Fruit fly (Drosophila melanogaster) whole organism, embryonic: ENCODE measurements around the gene CG10510.

ENCODE experiments used
- Abd-B ChIP-seq: fragments of 200-800 bp; sonication (Bioruptor generic); optimal IDR thresholded peaks from 2 replicates; lab custom pipeline; 2018; ENCODE audit warnings: missing biosample characterization, mild to moderate bottlenecking, missing genetic modification characterization, moderate library complexity
- Bgb ChIP-seq: fragments of 200-800 bp; sonication (Bioruptor generic); IDR thresholded peaks from 2 replicates; pipeline ENCODE4 v1.3.6; 2022; ENCODE audit warnings: missing biosample characterization, missing genetic modification characterization; ENCODE audit not compliant: partially characterized antibody
- BtbVII ChIP-seq: fragments of 200-800 bp; sonication (Bioruptor generic); optimal IDR thresholded peaks from 3 replicates; lab custom pipeline; 2017; ENCODE audit warnings: missing biosample characterization, mild to moderate bottlenecking, missing genetic modification characterization
- CG10462 ChIP-seq: fragments of 200-800 bp; sonication (Bioruptor generic); optimal IDR thresholded peaks from 2 replicates; lab custom pipeline; 2016; ENCODE audit warnings: missing biosample characterization, missing genetic modification characterization
- CG12659 ChIP-seq: fragments of 200-800 bp; sonication (Bioruptor generic); optimal IDR thresholded peaks from 3 replicates; lab custom pipeline; 2017; ENCODE audit warnings: mild to moderate bottlenecking, missing biosample characterization, missing genetic modification reagents, missing genetic modification characterization
- CG1647 ChIP-seq: fragments of 200-800 bp; sonication (Bioruptor generic); optimal IDR thresholded peaks from 3 replicates; lab custom pipeline; 2016; ENCODE audit warnings: missing biosample characterization, missing genetic modification characterization
- CG16779 ChIP-seq: fragments of 200-800 bp; sonication (Bioruptor generic); IDR thresholded peaks from 2 replicates; pipeline ENCODE4 v1.3.6; 2022; ENCODE audit warnings: missing biosample characterization, missing genetic modification characterization
- CG17186 ChIP-seq: fragments of 200-800 bp; sonication (Bioruptor generic); optimal IDR thresholded peaks from 3 replicates; lab custom pipeline; 2017; ENCODE audit warnings: missing biosample characterization, missing genetic modification reagents, missing genetic modification characterization
- CG2129 ChIP-seq: fragments of 200-800 bp; sonication (Bioruptor generic); IDR thresholded peaks from 2 replicates; pipeline ENCODE4 v1.3.6; 2022; ENCODE audit warnings: missing biosample characterization, missing genetic modification characterization; ENCODE audit not compliant: partially characterized antibody
- CG34376 ChIP-seq: fragments of 200-800 bp; sonication (Bioruptor generic); optimal IDR thresholded peaks from 2 replicates; lab custom pipeline; 2018; ENCODE audit warnings: missing biosample characterization, mild to moderate bottlenecking, missing genetic modification characterization
- CG43689 ChIP-seq: fragments of 200-800 bp; sonication (Bioruptor generic); IDR thresholded peaks from 2 replicates; pipeline ENCODE4 v1.3.6; 2022; ENCODE audit warnings: missing biosample characterization, missing genetic modification characterization
- CG5953 ChIP-seq: fragments of 200-800 bp; sonication (Bioruptor generic); IDR thresholded peaks from 2 replicates; pipeline ENCODE4 v1.3.6; 2022; ENCODE audit warnings: missing biosample characterization, missing genetic modification characterization
- CG6683 ChIP-seq: fragments of 200-800 bp; sonication (Bioruptor generic); optimal IDR thresholded peaks from 2 replicates; lab custom pipeline; 2017; ENCODE audit warnings: missing biosample characterization, mild to moderate bottlenecking, missing genetic modification characterization, missing genetic modification reagents
- CG6689 ChIP-seq: fragments of 200-800 bp; sonication (Bioruptor generic); IDR thresholded peaks from 2 replicates; pipeline ENCODE4 v1.3.6; 2022; ENCODE audit warnings: missing biosample characterization, missing genetic modification characterization
- CG6765 ChIP-seq: fragments of 200-800 bp; sonication (Bioruptor generic); optimal IDR thresholded peaks from 3 replicates; lab custom pipeline; 2017; ENCODE audit warnings: missing biosample characterization, mild to moderate bottlenecking, missing genetic modification characterization
- CG6854 ChIP-seq: fragments of 200-800 bp; sonication (Bioruptor generic); optimal IDR thresholded peaks from 3 replicates; lab custom pipeline; 2017; ENCODE audit warnings: missing biosample characterization, mild to moderate bottlenecking, missing genetic modification characterization
- CG8765 ChIP-seq: fragments of 200-800 bp; sonication (Bioruptor generic); IDR thresholded peaks from 2 replicates; pipeline ENCODE4 v1.3.6; 2022; ENCODE audit warnings: missing biosample characterization, missing genetic modification characterization
- CTCF ChIP-seq: fragments of 200-800 bp; sonication (Bioruptor generic); optimal IDR thresholded peaks from 2 replicates; lab custom pipeline; 2017; ENCODE audit warnings: missing biosample characterization, mild to moderate bottlenecking, missing genetic modification characterization, moderate library complexity
- Drgx ChIP-seq: fragments of 200-800 bp; sonication (Bioruptor generic); IDR thresholded peaks from 2 replicates; pipeline ENCODE4 v1.3.6; 2022; ENCODE audit warnings: missing biosample characterization, missing genetic modification characterization
- E2f1 ChIP-seq: fragments of 200-800 bp; sonication (Bioruptor generic); IDR thresholded peaks from 2 replicates; pipeline ENCODE4 v1.3.6; 2022; ENCODE audit warnings: missing biosample characterization, missing genetic modification characterization
- ERR ChIP-seq: fragments of 200-800 bp; sonication (Bioruptor generic); optimal IDR thresholded peaks from 2 replicates; lab custom pipeline; 2016; ENCODE audit warnings: missing biosample characterization, missing genetic modification characterization
- GATAe ChIP-seq: fragments of 200-800 bp; sonication (Bioruptor generic); conservative IDR thresholded peaks from 2 replicates; pipeline ENCODE4 v1.3.6; 2022; ENCODE audit warnings: missing biosample characterization, missing genetic modification characterization
- HLH4C ChIP-seq: fragments of 200-800 bp; sonication (Bioruptor generic); IDR thresholded peaks from 3 replicates; pipeline ENCODE4 v1.3.6; 2022; ENCODE audit warnings: missing biosample characterization, missing genetic modification characterization; ENCODE audit not compliant: partially characterized antibody
- Hr78 ChIP-seq, 2 experiments: fragments of 200-800 bp in 1 of 2; fragments of >200 bp in 1 of 2; sonication (Bioruptor generic) in 1 of 2; optimal IDR thresholded peaks; 2 replicates each; lab custom pipeline; 2017 to 2019; ENCODE audit warnings: missing biosample characterization in 2 of 2, missing genetic modification characterization in 2 of 2, mild to moderate bottlenecking in 1 of 2, moderate library complexity in 1 of 2
- Lim3 ChIP-seq: fragments of 200-800 bp; sonication (Bioruptor generic); IDR thresholded peaks from 2 replicates; pipeline ENCODE4 v1.3.6; 2022; ENCODE audit warnings: missing biosample characterization, missing genetic modification characterization
- Med ChIP-seq: fragments of 200-800 bp; sonication (Bioruptor generic); peaks from one replicate; lab custom pipeline; 2016; ENCODE audit warnings: missing biosample characterization, missing genetic modification characterization, mild to moderate bottlenecking, inconsistent platforms, moderate library complexity
- Mes4 ChIP-seq: fragments of 200-800 bp; sonication (Bioruptor generic); optimal IDR thresholded peaks from 2 replicates; lab custom pipeline; 2016; ENCODE audit warnings: missing biosample characterization, missing genetic modification characterization
- Nf-YC ChIP-seq: fragments of 200-800 bp; optimal IDR thresholded peaks from 3 replicates; lab custom pipeline; 2019; ENCODE audit warnings: missing biosample characterization, mild to moderate bottlenecking, missing genetic modification characterization, moderate library complexity
- Ptx1 ChIP-seq: fragments of 200-800 bp; sonication (Bioruptor generic); IDR thresholded peaks from 2 replicates; pipeline ENCODE4 v1.3.6; 2022; ENCODE audit warnings: missing biosample characterization, missing genetic modification characterization
- Stat92E ChIP-seq, 3 experiments: fragments of >200 bp in 2 of 3; fragments of 200-800 bp in 1 of 3; sonication (Bioruptor generic) in 1 of 3; optimal IDR thresholded peaks; 2 replicates each; lab custom pipeline; 2017 to 2019; ENCODE audit warnings: missing biosample characterization in 3 of 3, missing genetic modification characterization in 3 of 3, mild to moderate bottlenecking in 1 of 3, moderate library complexity in 1 of 3
- ara ChIP-seq: fragments of 200-800 bp; sonication (Bioruptor generic); IDR thresholded peaks from 2 replicates; pipeline ENCODE4 v1.3.6; 2022; ENCODE audit warnings: missing biosample characterization, missing genetic modification characterization
- bowl ChIP-seq: fragments of 200-800 bp; sonication (Bioruptor generic); IDR thresholded peaks from 2 replicates; pipeline ENCODE4 v1.3.6; 2022; ENCODE audit warnings: missing biosample characterization, missing genetic modification characterization
- br ChIP-seq: fragments of >200 bp; optimal IDR thresholded peaks from 2 replicates; lab custom pipeline; 2017
- disco-r ChIP-seq: fragments of 200-800 bp; sonication (Bioruptor generic); optimal IDR thresholded peaks from 2 replicates; lab custom pipeline; 2016; ENCODE audit warnings: missing biosample characterization, missing genetic modification characterization
- dm ChIP-seq: fragments of 200-800 bp; sonication (Bioruptor generic); optimal IDR thresholded peaks from 3 replicates; lab custom pipeline; 2016; ENCODE audit warnings: missing biosample characterization, missing genetic modification characterization
- fd102C ChIP-seq: fragments of 200-800 bp; sonication (Bioruptor generic); optimal IDR thresholded peaks from 2 replicates; lab custom pipeline; 2018; ENCODE audit warnings: missing biosample characterization, mild to moderate bottlenecking, missing genetic modification characterization, moderate library complexity
- fu2 ChIP-seq: fragments of 200-800 bp; sonication (Bioruptor generic); optimal IDR thresholded peaks from 2 replicates; lab custom pipeline; 2016; ENCODE audit warnings: missing biosample characterization, missing genetic modification characterization
- gcm2 ChIP-seq: fragments of 200-800 bp; sonication (Bioruptor generic); optimal IDR thresholded peaks from 2 replicates; lab custom pipeline; 2016; ENCODE audit warnings: missing biosample characterization, missing genetic modification characterization
- gsb ChIP-seq: fragments of 200-800 bp; sonication (Bioruptor generic); IDR thresholded peaks from 2 replicates; pipeline ENCODE4 v1.3.6; 2022; ENCODE audit warnings: missing biosample characterization, missing genetic modification characterization
- her ChIP-seq: fragments of 200-800 bp; sonication (Bioruptor generic); optimal IDR thresholded peaks from 2 replicates; lab custom pipeline; 2016; ENCODE audit warnings: missing biosample characterization, missing genetic modification characterization
- jumu ChIP-seq: fragments of 200-800 bp; sonication (Bioruptor generic); optimal IDR thresholded peaks from 3 replicates; lab custom pipeline; 2016; ENCODE audit warnings: missing biosample characterization, missing genetic modification characterization
- ken ChIP-seq: fragments of 200-800 bp; sonication (Bioruptor generic); IDR thresholded peaks from 3 replicates; pipeline ENCODE4 v1.3.6; 2022; ENCODE audit warnings: missing biosample characterization, missing genetic modification characterization
- kni ChIP-seq: fragments of 200-800 bp; sonication (Bioruptor generic); optimal IDR thresholded peaks from 3 replicates; lab custom pipeline; 2017; ENCODE audit warnings: mild to moderate bottlenecking, missing biosample characterization, missing genetic modification reagents, missing genetic modification characterization
- ro ChIP-seq: fragments of 200-800 bp; sonication (Bioruptor generic); IDR thresholded peaks from 2 replicates; pipeline ENCODE4 v1.3.6; 2022; ENCODE audit warnings: missing biosample characterization, missing genetic modification characterization
- shn ChIP-seq: fragments of 200-800 bp; sonication (Bioruptor generic); optimal IDR thresholded peaks from 3 replicates; lab custom pipeline; 2016; ENCODE audit warnings: missing biosample characterization, missing genetic modification characterization
- slou ChIP-seq: fragments of 200-800 bp; sonication (Bioruptor generic); optimal IDR thresholded peaks from 3 replicates; lab custom pipeline; 2016; ENCODE audit warnings: missing biosample characterization, missing genetic modification characterization
- sqz ChIP-seq: fragments of 200-800 bp; sonication (Bioruptor generic); optimal IDR thresholded peaks from 3 replicates; lab custom pipeline; 2018; ENCODE audit warnings: missing biosample characterization, mild to moderate bottlenecking, missing genetic modification characterization
- tll ChIP-seq, 2 experiments: fragments of 200-800 bp in 1 of 2; fragments of >200 bp in 1 of 2; sonication (Bioruptor generic) in 1 of 2; optimal IDR thresholded peaks; 2 replicates each; lab custom pipeline; 2017 to 2019; ENCODE audit warnings: missing biosample characterization in 2 of 2, missing genetic modification characterization in 2 of 2, mild to moderate bottlenecking in 1 of 2, moderate library complexity in 1 of 2
- toy ChIP-seq: fragments of 200-800 bp; sonication (Bioruptor generic); IDR thresholded peaks from 2 replicates; pipeline ENCODE4 v1.3.6; 2022; ENCODE audit warnings: missing biosample characterization, missing genetic modification characterization
- vvl ChIP-seq: fragments of 200-800 bp; sonication (Bioruptor generic); IDR thresholded peaks from 2 replicates; pipeline ENCODE4 v1.3.6; 2022; ENCODE audit warnings: missing biosample characterization, missing genetic modification characterization

Gene CG10510

DNA sequence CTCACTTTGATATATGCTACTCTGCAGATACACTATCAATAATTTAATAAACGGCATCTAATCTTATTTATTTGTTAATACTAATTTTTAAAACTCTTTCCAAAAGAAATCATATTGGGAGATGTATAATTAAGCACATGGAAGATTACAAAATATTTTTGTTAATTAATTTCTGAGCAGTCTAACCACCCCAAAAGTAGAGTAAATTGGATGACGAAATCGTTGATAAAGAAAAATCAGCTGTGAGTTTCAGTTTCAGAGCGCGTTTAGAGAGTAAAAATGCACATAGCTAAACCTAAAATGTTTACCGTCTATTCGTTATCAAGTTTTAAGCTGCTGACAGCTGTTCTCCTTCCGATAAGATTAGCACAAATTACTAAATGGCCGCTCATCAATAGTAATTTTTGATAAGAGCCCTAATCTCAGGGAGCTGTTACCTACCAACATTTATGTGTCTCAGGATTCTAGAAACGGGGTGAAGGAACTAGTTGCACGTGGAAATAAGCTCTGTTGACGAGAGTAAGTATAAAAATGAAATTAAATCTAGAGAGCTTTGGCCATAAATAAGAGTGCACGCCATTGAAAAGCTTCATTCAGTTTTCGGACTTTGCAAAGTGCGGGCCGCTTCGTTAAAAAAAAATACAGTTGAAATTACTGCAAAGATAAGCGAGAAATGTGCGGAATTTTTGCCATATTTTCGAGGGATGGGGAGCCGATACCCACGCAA, 37.2 kb downstream of the CG10510 start, which contains the start of the genes chb and AsnS (continued):
- TF ChIP-seq gcm2 (no peak), bowl (peak; percentile 85), CG17186 (GFP tag; lab: Kevin White, UChicago) (no peak), CG2129 (GFP tag; lab: Robert Waterston, UW) (no peak), Ptx1 (GFP tag; lab: Robert Waterston, UW) (peak; percentile 96), Drgx (GFP tag; lab: Robert Waterston, UW) (peak; percentile 89), CG5953 (peak; percentile 79), BtbVII (GFP tag; lab: Kevin White, UChicago) (peak; percentile 80), CG6683 (GFP tag; lab: Kevin White, UChicago) (peak; percentile 75), CG34376 (GFP tag; lab: Kevin White, UChicago) (peak; percentile 81), ara (GFP tag; lab: Robert Waterston, UW) (peak; percentile 82), gsb (GFP tag; lab: Robert Waterston, UW) (peak; percentile 90), Med (GFP tag; lab: Kevin White, UChicago) (peak; percentile 95), CG6765 (GFP tag; lab: Kevin White, UChicago) (peak; percentile 63), ERR (GFP tag; lab: Kevin White, UChicago) (peak; percentile 36), disco-r (peak; percentile 42), dm (GFP tag; lab: Kevin White, UChicago) (no peak), fd102C (GFP tag; lab: Kevin White, UChicago) (no peak), Lim3 (GFP tag; lab: Robert Waterston, UW) (peak; percentile 78), CG8765 (GFP tag; lab: Robert Waterston, UW) (peak; percentile 29; the same call in 1 of the 2 replicates), slou (peak; percentile 80), kni (GFP tag; lab: Kevin White, UChicago) (no peak), E2f1 (GFP tag; lab: Robert Waterston, UW) (peak; percentile 96), Stat92E (GFP tag; optimal IDR thresholded peaks at IDR 0.05; lab: Kevin White, UChicago) (no peak), tll (GFP tag; optimal IDR thresholded peaks at IDR 0.05; lab: Kevin White, UChicago) (no peak), CG10462 (peak; percentile 59), shn (GFP tag; lab: Kevin White, UChicago) (peak; percentile 59), Mes4 (GFP tag; lab: Kevin White, UChicago) (peak; percentile 18), CG12659 (GFP tag; lab: Kevin White, UChicago) (peak; percentile 86), toy (GFP tag; lab: Robert Waterston, UW) (peak; percentile 58; the same call in 1 of the 2 replicates), Abd-B (GFP tag; lab: Kevin White, UChicago) (peak; percentile 92), jumu (GFP tag; lab: Kevin White, UChicago) (peak; percentile 41), Hr78 (GFP tag; optimal IDR thresholded peaks at IDR 0.05; lab: Kevin White, UChicago) (peak in 1 of 2 experiments; percentile 51), Bgb (no peak), sqz (peak; percentile 69), GATAe (GFP tag; lab: Robert Waterston, UW) (peak; percentile 88), her (GFP tag; lab: Kevin White, UChicago) (peak; percentile 27), br (no peak), CG6854 (GFP tag; lab: Kevin White, UChicago) (peak; percentile 86), ro (GFP tag; lab: Robert Waterston, UW) (peak; percentile 62), ken (GFP tag; lab: Robert Waterston, UW) (peak; percentile 84), vvl (peak; percentile 96), Nf-YC (peak; percentile 53), CG6689 (GFP tag; lab: Robert Waterston, UW) (peak; percentile 92), HLH4C (GFP tag; lab: Robert Waterston, UW) (no peak), CG16779 (no peak; the same call in 1 of the 2 replicates), CG1647 (peak; percentile 63), fu2 (GFP tag; lab: Kevin White, UChicago) (peak; percentile 78), CTCF (GFP tag; lab: Kevin White, UChicago) (no peak), CG43689 (peak; percentile 77)
